Worm (Caenorhabditis elegans): ENCODE data around the gene clec-132.
A peak's percentile ranks its signal among the peaks of the same experiment; 100 is the strongest.

Gene clec-132

DNA sequence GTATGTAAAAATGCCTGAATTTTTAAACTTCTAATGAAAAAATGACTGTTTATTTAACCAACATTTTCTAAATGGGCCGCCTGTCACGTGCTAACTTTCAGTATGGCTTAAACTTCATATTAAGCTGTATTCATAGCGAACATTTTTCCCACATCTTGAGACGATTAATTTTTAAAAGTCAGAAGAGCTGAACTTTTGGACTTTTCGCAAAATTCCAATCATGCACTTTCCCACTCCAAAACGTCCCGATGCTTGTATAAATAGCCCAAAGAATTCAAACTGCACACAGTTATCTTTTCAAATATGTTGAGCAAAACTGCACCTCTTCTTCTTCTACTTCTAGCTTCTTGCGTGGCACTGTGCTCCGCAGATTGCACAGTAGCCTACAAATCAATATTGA, at the start of gene clec-132:
Gene clec-132, plus strand, starts transcription at position 301 of the 400 bp plus-strand sequence.
- TF ChIP-seq W03F9.2 (tag; optimal IDR thresholded peaks at IDR 0.05), result no peak

DNA sequence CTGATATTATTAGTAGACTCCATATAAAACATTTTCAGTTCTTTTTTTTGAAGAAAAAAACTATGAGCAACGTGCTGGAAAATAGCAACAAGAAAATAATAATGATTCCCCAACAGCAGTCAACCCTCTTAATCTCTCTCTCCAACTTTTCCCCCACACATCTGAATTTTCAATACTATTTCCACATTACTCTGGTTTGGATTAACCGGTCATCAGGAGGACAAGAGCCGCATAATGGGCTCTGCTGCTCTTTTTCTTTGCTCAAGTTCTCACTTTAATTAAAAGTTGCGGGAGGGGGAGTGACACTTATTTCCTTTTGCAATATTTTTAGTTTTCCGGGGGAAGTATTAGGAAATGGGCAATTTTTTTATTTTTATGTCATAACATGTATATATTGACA, 49.4 kb upstream of the clec-132 start:
- TF ChIP-seq him-1 (tag; optimal IDR thresholded peaks at IDR 0.05), result no peak
- TF ChIP-seq W03F9.2 (tag; optimal IDR thresholded peaks at IDR 0.05), result no peak
- no peak for TF ChIP-seq dao-5 (tag; optimal IDR thresholded peaks at IDR 0.05)

DNA sequence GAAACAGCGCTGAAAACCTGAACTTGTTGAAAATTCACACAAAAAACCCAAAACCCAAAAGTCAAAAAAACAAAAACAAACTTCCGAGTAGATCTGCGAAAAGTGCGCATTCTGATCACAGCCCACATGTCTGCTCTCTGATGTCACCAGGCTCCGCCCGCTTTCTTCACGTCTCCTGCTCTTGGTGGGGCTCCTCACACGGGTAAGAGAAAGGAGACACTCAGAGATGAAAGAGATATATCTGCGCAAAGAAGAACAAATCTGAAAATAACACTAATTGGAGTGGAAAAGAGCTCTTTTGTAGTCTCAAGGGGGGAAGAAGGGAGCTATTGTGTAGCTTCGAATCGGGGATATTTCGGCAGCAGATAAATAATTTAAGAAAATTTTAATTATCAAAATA, 48.6 kb upstream of the clec-132 start, which contains the start of gene ncs-6:
Gene ncs-6, minus strand, starts transcription at position 261 of the 400 bp plus-strand sequence.
- TF ChIP-seq him-1 (tag; optimal IDR thresholded peaks at IDR 0.05) (no peak), W03F9.2 (tag; optimal IDR thresholded peaks at IDR 0.05) (no peak), dao-5 (tag; optimal IDR thresholded peaks at IDR 0.05) (no peak)

DNA sequence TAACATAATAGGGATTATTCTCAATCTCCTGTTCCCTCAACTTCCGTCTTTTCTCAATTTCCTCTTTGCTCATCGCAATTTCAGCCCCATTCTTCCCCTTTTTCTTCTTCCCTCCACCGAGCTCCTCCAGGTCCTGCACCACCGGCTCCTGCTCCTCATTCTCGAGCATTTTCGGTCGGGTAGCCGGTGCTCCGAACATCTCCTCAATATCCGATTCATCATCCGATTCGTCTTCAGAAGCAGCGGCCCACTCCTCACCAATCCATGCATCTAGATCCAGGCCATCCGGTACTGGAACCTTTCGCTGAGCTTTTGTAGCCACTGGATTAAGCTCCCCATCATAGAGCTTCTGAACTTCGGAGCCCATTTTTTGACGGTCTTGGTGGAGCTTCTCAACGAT, 36.7 kb upstream of the clec-132 start:
- TF ChIP-seq him-1 (tag; optimal IDR thresholded peaks at IDR 0.05) (no peak), W03F9.2 (tag; optimal IDR thresholded peaks at IDR 0.05) (no peak), dao-5 (tag; optimal IDR thresholded peaks at IDR 0.05) (no peak)

DNA sequence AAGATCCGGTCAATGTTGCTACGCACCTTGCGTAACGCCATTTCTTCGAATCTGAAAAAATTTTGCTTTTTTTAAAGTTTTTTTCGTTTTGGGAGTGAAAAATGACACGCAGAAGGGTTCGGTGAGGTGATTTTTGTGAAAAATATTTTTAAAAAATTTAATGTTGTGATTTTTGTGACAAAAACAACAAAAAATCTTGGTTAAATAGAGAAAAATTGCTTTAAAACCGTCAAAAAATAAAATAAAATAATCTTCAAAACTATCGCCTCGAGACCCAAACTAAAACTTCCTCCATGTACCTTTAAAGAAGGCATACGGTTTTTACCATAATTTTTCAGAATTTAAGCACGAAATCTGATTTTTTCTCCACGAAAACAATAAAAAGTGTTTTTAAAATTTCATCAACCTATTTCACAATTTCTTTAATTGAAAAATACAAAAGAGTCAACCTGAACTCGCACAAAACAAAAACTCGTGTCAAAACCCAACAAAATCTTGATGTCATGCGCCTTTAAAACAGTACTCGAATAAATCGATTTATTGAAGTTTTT, 30.4 kb upstream of the clec-132 start, which contains the start of gene apd-3:
Gene apd-3, minus strand, starts transcription at position 51 of the 551 bp plus-strand sequence.
- TF ChIP-seq W03F9.2 (tag; optimal IDR thresholded peaks at IDR 0.05) (no peak), him-1 (tag; optimal IDR thresholded peaks at IDR 0.05) (no peak), dao-5 (tag; optimal IDR thresholded peaks at IDR 0.05) (no peak)

DNA sequence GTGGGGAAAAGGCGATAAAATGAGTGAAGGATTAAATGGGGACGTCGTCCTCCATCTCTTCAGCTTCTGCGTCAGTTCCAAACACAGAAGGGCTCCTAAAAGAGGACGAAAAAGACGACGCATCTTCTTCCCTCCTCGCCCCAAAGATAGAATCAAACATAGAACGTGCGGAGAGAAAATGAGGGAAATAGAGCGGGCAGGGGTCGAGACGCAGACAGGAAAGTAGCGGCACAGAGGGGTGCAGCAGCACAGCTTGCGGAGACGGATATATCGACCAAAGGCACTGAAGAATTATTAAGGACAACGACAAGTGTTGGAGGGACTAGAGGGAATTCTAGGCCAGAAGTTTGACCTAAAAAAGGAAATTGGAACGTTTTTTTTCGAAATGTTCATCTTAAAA, 29.6 kb upstream of the clec-132 start:
- peak; percentile 3 for TF ChIP-seq him-1 (tag; optimal IDR thresholded peaks at IDR 0.05)
- TF ChIP-seq W03F9.2 (tag; optimal IDR thresholded peaks at IDR 0.05), result no peak

DNA sequence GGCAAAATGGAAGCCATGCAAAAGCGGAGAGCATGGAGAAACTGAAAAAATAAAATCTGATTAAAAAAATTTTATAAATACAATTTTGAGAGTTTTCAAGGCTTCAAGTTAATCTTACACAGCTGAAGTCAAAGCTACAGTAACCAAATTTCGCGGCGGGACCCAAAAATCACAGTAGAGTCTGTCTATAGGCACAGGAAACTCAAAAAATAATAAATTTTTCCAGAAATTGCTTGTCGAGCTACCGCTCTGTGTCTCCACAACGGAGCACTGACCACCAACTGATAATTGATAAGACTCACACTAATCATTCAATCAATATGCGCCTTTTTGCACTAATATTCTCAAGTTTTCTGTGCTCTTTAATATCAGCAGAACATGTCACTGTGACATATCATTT, 26.5 kb upstream of the clec-132 start, which contains the start of gene W10G11.19:
Gene W10G11.19, plus strand, starts transcription at position 301 of the 400 bp plus-strand sequence.
- TF ChIP-seq dao-5 (tag; optimal IDR thresholded peaks at IDR 0.05) (no peak), W03F9.2 (tag; optimal IDR thresholded peaks at IDR 0.05) (no peak), him-1 (tag; optimal IDR thresholded peaks at IDR 0.05) (no peak)

DNA sequence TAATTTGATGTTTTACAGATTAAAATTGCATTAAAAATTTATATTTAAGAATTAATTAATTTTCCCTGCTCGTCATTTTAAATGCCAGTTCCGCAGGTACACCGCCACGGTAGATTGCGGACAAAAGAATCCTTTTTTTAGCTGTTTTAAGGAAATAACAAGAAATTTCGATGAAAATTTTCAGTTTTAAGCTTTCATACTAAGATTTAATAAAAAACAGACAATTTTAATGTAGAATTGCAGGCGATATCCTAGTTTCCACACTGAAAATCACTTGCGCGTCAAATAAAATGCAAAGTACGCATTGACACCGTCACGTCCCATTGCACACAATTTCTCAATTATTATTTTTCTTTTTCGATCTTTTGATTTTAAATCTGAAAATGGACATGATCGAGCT, 23.4 kb upstream of the clec-132 start, which contains the start of gene dnc-3:
Gene dnc-3, plus strand, starts transcription at position 272 of the 400 bp plus-strand sequence.
- TF ChIP-seq W03F9.2 (tag; optimal IDR thresholded peaks at IDR 0.05), result peak; percentile 41
- TF ChIP-seq dao-5 (tag; optimal IDR thresholded peaks at IDR 0.05), result no peak

DNA sequence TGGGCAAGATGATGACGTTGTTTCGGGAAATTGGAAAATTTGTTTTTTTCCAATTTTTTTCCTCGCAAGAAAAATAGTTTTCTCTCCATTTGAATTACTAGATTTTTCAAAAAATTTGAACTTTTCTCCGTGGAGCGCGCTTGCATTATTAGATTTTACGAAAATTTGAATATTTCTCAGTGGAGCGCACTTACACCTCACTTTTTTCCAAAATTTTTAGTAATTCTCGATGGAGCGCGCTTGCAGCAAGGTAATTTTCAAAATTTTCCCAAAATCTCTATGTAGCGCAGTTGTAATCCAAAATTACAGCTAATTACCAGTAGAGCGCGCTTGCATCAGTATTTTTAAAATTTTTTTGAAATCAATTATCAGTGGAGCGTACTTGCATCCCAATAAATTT, 22.2 kb upstream of the clec-132 start:
- TF ChIP-seq dao-5 (tag; optimal IDR thresholded peaks at IDR 0.05) (no peak), him-1 (tag; optimal IDR thresholded peaks at IDR 0.05) (no peak), W03F9.2 (tag; optimal IDR thresholded peaks at IDR 0.05) (no peak)

DNA sequence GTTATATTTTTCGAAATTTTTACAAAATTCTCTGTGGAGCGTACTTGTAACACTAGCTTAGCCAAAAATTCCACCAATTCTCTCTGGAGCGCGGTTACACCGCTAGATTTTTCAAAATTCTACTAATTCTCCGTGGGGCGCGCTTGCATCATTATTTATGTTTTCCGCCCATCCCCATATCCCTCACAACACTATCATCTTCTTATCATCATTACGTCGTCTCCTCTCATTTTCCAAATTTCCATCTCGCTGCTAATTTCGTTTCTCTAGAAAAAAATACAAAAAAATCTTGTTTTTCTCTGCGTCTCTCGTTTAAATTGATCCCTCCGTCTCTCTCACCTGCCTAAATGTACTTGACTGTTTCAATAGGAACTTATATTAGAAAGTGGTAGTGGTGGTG, 21.6 kb upstream of the clec-132 start:
- no peak for TF ChIP-seq W03F9.2 (tag; optimal IDR thresholded peaks at IDR 0.05)
- no peak for TF ChIP-seq dao-5 (tag; optimal IDR thresholded peaks at IDR 0.05)
- TF ChIP-seq him-1 (tag; optimal IDR thresholded peaks at IDR 0.05), result no peak

DNA sequence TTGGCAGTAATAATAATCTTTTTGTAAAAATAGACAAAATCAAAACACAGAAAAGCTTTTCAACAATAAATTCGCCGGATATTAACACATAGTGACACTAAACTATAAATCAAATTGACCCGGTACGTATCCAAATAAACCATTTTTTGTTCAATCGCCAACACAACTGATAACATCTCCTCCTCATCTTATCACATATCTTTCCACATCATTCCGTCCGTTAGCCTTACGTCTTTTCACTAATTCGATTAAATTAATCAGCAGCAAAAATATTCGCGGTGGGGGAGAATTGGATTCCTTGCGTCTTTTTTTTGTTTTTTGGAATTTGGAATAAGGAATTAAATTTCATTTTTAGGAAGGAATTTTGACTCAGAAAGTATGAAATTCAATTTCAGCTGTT, 20.3 kb upstream of the clec-132 start:
- TF ChIP-seq dao-5 (tag; optimal IDR thresholded peaks at IDR 0.05), result no peak
- no peak for TF ChIP-seq him-1 (tag; optimal IDR thresholded peaks at IDR 0.05)
- no peak for TF ChIP-seq W03F9.2 (tag; optimal IDR thresholded peaks at IDR 0.05)

DNA sequence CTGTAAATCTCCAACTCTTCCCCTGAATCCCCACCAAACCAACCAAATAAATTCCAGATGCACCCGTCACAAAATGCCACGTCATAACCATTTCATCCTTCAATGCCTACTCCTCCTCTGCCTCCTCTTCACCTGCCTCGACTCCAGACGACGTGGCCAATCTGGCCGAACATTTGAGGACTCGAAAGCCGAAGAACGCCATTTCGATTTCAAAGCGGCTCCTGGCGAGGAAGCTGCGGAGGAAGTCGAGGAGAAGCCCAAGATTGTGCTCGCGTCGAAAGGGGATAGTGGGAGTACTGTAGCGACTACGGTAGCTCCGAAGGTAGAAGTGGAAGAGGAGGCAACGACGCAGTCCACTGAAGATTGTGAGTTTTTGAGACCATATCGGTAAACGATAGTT, 19.4 kb upstream of the clec-132 start, which contains the start of gene lgc-45:
Gene lgc-45, plus strand, starts transcription at position 56 of the 400 bp plus-strand sequence.
- TF ChIP-seq dao-5 (tag; optimal IDR thresholded peaks at IDR 0.05), result no peak
- TF ChIP-seq him-1 (tag; optimal IDR thresholded peaks at IDR 0.05), result no peak
- TF ChIP-seq W03F9.2 (tag; optimal IDR thresholded peaks at IDR 0.05), result no peak

DNA sequence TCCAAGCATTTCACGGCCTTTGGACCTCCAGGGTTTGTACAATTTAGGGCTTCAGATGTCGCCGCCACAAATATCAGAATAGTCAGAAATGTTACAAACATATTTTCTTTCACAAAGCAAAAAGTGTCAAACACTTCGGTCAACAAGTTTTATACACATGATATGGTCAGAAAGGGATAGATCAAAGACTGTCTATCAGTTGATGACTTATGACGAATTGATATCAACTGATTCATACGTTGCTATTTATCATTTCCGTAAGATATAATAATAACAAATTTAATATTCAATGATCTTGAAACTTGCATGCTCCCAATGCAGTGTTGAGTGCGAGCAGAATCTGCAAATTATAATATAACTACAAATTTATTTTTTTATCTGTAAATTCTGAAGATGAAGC, 16.2 kb upstream of the clec-132 start, which contains the start of gene W10G11.1:
Gene W10G11.1, minus strand, starts transcription at position 101 of the 400 bp plus-strand sequence.
- TF ChIP-seq dao-5 (tag; optimal IDR thresholded peaks at IDR 0.05), result no peak
- no peak for TF ChIP-seq W03F9.2 (tag; optimal IDR thresholded peaks at IDR 0.05)
- TF ChIP-seq him-1 (tag; optimal IDR thresholded peaks at IDR 0.05), result no peak

DNA sequence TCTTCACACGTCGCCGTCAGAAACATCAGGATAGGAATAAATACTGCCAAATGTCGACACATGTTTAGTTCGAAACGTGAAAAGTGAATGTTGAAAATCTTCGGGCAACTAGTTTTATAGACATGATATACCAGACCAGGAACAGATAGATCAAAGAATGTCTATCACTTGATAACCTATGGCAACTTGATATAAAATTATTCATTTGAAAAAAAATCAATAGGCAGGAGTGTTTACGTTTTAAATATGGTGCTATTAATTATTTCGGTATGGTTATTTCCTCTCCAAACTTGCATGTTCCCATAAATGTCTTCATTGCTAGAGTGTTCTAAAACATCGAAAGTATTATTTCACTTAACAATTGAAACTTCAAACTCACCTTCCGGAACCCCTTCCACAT, 15.3 kb upstream of the clec-132 start, which contains the start of gene W10G11.2:
Gene W10G11.2, minus strand, starts transcription at position 101 of the 400 bp plus-strand sequence.
- no peak for TF ChIP-seq dao-5 (tag; optimal IDR thresholded peaks at IDR 0.05)
- no peak for TF ChIP-seq him-1 (tag; optimal IDR thresholded peaks at IDR 0.05)
- TF ChIP-seq W03F9.2 (tag; optimal IDR thresholded peaks at IDR 0.05), result no peak

DNA sequence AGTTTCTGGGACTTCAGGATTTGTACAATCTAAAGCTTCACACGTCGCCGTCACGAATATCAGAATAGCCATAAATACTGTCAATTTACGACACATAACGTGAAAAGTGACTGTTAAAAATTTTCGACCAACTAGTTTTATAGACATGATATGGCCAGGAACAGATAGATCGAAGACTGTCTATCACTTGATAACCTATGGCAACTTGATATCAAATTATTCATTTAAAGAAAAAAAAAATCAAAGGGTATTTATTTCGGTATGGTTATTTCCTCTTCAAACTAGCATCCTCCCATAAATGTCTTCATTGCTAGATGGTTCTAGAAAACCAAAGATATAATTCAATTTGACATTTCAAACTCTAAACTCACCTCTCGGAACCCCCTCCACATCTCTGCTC, 14.4 kb upstream of the clec-132 start, which contains the start of gene W10G11.3:
Gene W10G11.3, minus strand, starts transcription at position 101 of the 400 bp plus-strand sequence.
- TF ChIP-seq him-1 (tag; optimal IDR thresholded peaks at IDR 0.05) (no peak), W03F9.2 (tag; optimal IDR thresholded peaks at IDR 0.05) (no peak), dao-5 (tag; optimal IDR thresholded peaks at IDR 0.05) (no peak)
